Worm (Caenorhabditis elegans) whole organism, L4 larva: ENCODE data around the gene eea-1.

Experiments used
- ceh-20 ChIP-seq: fragments of 200-800 bp; sonication (Bioruptor generic); IDR thresholded peaks from 2 replicates; pipeline ENCODE4 v1.3.6; 2022; ENCODE audit warnings: missing genetic modification reagents, missing genetic modification characterization, missing compliant biosample characterization
- egl-27 ChIP-seq: sonication (generic microtip); optimal IDR thresholded peaks from 3 replicates; lab custom pipeline; 2017; ENCODE audit warnings: missing biosample characterization, missing genetic modification reagents, missing genetic modification characterization
- nhr-11 ChIP-seq: fragments of 150-350 bp; optimal IDR thresholded peaks from 2 replicates; lab custom pipeline; 2014; ENCODE audit warnings: missing biosample characterization, missing genetic modification characterization

- TF ChIP-seq nhr-11 (tag; lab: Kevin White, UChicago), result no peak
- no peak for TF ChIP-seq ceh-20 (GFP tag; lab: Robert Waterston, UW)
- no peak for TF ChIP-seq egl-27 (tag; lab: Kevin White, UChicago)
Observed at ce11 chrV:13442819-13443218, 54.4 kb downstream of the eea-1 start.
